Worm (Caenorhabditis elegans): ENCODE data around the gene str-92.

DNA sequence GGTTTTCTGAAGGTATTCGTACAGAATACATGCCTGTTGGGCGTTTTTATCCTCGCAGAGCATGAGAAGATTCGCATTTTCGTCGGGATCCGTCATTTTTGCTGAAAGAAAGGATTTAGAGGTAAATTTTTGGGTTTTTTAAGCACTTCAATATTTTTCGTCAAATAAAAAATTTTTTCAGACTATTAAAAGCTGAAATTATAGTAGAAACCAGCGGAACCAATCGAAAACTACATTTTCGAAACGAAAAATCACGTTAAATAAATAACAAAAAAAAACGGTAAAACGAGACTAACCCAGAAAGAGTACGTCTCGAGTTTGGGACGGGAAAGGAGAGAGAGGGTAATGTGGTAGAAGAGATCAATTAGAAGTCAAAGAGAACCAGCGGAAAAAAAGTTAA lies 26.0 kb downstream of the str-92 start, which contains the start of gene fbxa-192:
- TF ChIP-seq nhr-12 (tag; optimal IDR thresholded peaks at IDR 0.05) (no peak), nhr-77 (tag; optimal IDR thresholded peaks at IDR 0.05) (no peak), unc-39 (tag; optimal IDR thresholded peaks at IDR 0.05) (no peak), lin-39 (tag; optimal IDR thresholded peaks at IDR 0.05) (no peak), unc-62 (GFP tag; optimal IDR thresholded peaks at IDR 0.05) (no peak), lin-13 (GFP tag; optimal IDR thresholded peaks at IDR 0.05) (no peak), ceh-82 (tag; optimal IDR thresholded peaks at IDR 0.05) (no peak), lsy-2 (tag; optimal IDR thresholded peaks at IDR 0.05) (no peak), ceh-16 (tag; optimal IDR thresholded peaks at IDR 0.05) (no peak)
